Worm (Caenorhabditis elegans): ENCODE results near the gene fipr-21.

Gene fipr-21

ce11 chrX:10301920-10302319, 2.4 kb upstream of the fipr-21 start (continued):
- TF ChIP-seq pqm-1 (tag; optimal IDR thresholded peaks at IDR 0.05): no peak
- no peak for TF ChIP-seq jun-1 (tag; optimal IDR thresholded peaks at IDR 0.05)
- no peak for TF ChIP-seq nhr-47 (tag; optimal IDR thresholded peaks at IDR 0.05)
- no peak for TF ChIP-seq nhr-237 (tag; optimal IDR thresholded peaks at IDR 0.05)
- TF ChIP-seq nhr-90 (tag; optimal IDR thresholded peaks at IDR 0.05; ENCODE audit: poor library complexity): no peak
- TF ChIP-seq lin-14 (GFP tag; optimal IDR thresholded peaks at IDR 0.05): peak; percentile 48
- TF ChIP-seq mdl-1 (tag; optimal IDR thresholded peaks at IDR 0.05): no peak
- no peak for TF ChIP-seq nhr-76 (tag; optimal IDR thresholded peaks at IDR 0.05)
- no peak for TF ChIP-seq ceh-8 (GFP tag; optimal IDR thresholded peaks at IDR 0.05)
- no peak for TF ChIP-seq egl-27 (tag; optimal IDR thresholded peaks at IDR 0.05)
- TF ChIP-seq sptf-1 (tag; optimal IDR thresholded peaks at IDR 0.05): no peak
- TF ChIP-seq Y116A8C.19 (tag; optimal IDR thresholded peaks at IDR 0.05; ENCODE audit: borderline replicate concordance): no peak
- no peak for TF ChIP-seq ceh-90 (tag; optimal IDR thresholded peaks at IDR 0.05)
- no peak for TF ChIP-seq unc-62 (GFP tag; optimal IDR thresholded peaks at IDR 0.05)
- no peak for TF ChIP-seq fkh-8 (tag; optimal IDR thresholded peaks at IDR 0.05)
- TF ChIP-seq hpl-2 (GFP tag; optimal IDR thresholded peaks at IDR 0.05): no peak
- no peak for TF ChIP-seq sup-37 (GFP tag; optimal IDR thresholded peaks at IDR 0.05)
- TF ChIP-seq nhr-71 (tag; optimal IDR thresholded peaks at IDR 0.05): peak; percentile 38
- TF ChIP-seq ztf-4 (tag; optimal IDR thresholded peaks at IDR 0.05): no peak
- TF ChIP-seq lin-15B (tag; optimal IDR thresholded peaks at IDR 0.05): no peak
- TF ChIP-seq irx-1 (tag; optimal IDR thresholded peaks at IDR 0.05): no peak
- TF ChIP-seq xbp-1 (tag; optimal IDR thresholded peaks at IDR 0.05): no peak
- no peak for TF ChIP-seq ceh-82 (tag; optimal IDR thresholded peaks at IDR 0.05)
- TF ChIP-seq alr-1 (tag; optimal IDR thresholded peaks at IDR 0.05; ENCODE audit: borderline replicate concordance): no peak
- peak; percentile 75 for TF ChIP-seq nhr-20 (tag; optimal IDR thresholded peaks at IDR 0.05)
- no peak for TF ChIP-seq efl-3 (GFP tag; optimal IDR thresholded peaks at IDR 0.05)
- TF ChIP-seq skn-1 (tag; optimal IDR thresholded peaks at IDR 0.05): no peak
- TF ChIP-seq unc-98 (GFP tag; IDR thresholded peaks at IDR 0.05): no peak
- 0 out of 2 replicates have a peak, but pooled peaks have one; percentile 19 for TF ChIP-seq grh-1 (GFP tag; IDR thresholded peaks at IDR 0.05)
- TF ChIP-seq hlh-17 (GFP tag; optimal IDR thresholded peaks at IDR 0.05; ENCODE audit: borderline replicate concordance): no peak
- TF ChIP-seq isw-1 (GFP tag; IDR thresholded peaks at IDR 0.05): no peak

- TF ChIP-seq zag-1 (tag; optimal IDR thresholded peaks at IDR 0.05) (no peak), hpl-2 (GFP tag; optimal IDR thresholded peaks at IDR 0.05) (no peak), fkh-4 (tag; optimal IDR thresholded peaks at IDR 0.05; ENCODE audit: borderline replicate concordance) (no peak), mep-1 (tag; optimal IDR thresholded peaks at IDR 0.05) (no peak), Y116A8C.19 (tag; optimal IDR thresholded peaks at IDR 0.05; ENCODE audit: borderline replicate concordance) (no peak), nhr-76 (tag; optimal IDR thresholded peaks at IDR 0.05) (no peak), zip-4 (GFP tag; optimal IDR thresholded peaks at IDR 0.05) (no peak), ceh-82 (tag; optimal IDR thresholded peaks at IDR 0.05) (no peak), lsy-2 (tag; optimal IDR thresholded peaks at IDR 0.05) (no peak), xbp-1 (tag; optimal IDR thresholded peaks at IDR 0.05) (no peak), F16B12.6 (tag; optimal IDR thresholded peaks at IDR 0.05) (no peak), mdl-1 (tag; optimal IDR thresholded peaks at IDR 0.05) (no peak), nhr-77 (tag; optimal IDR thresholded peaks at IDR 0.05) (no peak), lin-14 (GFP tag; optimal IDR thresholded peaks at IDR 0.05) (no peak), hlh-4 (tag; optimal IDR thresholded peaks at IDR 0.05) (no peak), pax-3 (tag; optimal IDR thresholded peaks at IDR 0.05) (no peak), efl-3 (GFP tag; optimal IDR thresholded peaks at IDR 0.05) (no peak)
Observed at ce11 chrX:10302430-10302829, 1.9 kb upstream of the fipr-21 start, which contains the start of gene fip-5. Gene fip-5, plus strand, starts transcription at chrX:10302741.

ce11 chrX:10306289-10306688, 2.0 kb downstream of the fipr-21 start, which contains the start of gene cnc-8:
Gene cnc-8, plus strand, starts transcription at chrX:10306595.
- TF ChIP-seq snu-23 (GFP tag; optimal IDR thresholded peaks at IDR 0.05) (peak; percentile 22), nhr-19 (GFP tag; conservative IDR thresholded peaks at IDR 0.05) (peak; percentile 32; the same call in 1 of the 2 replicates), nhr-28 (tag; optimal IDR thresholded peaks at IDR 0.05) (no peak), blmp-1 (tag; optimal IDR thresholded peaks at IDR 0.05) (peak; percentile 71), nhr-85 (tag) (peak; percentile 82), nhr-71 (tag; optimal IDR thresholded peaks at IDR 0.05) (peak; percentile 39), zag-1 (tag; optimal IDR thresholded peaks at IDR 0.05) (no peak), nhr-90 (tag; optimal IDR thresholded peaks at IDR 0.05; ENCODE audit: poor library complexity) (peak; percentile 5), skn-1 (tag; optimal IDR thresholded peaks at IDR 0.05) (no peak), swsn-7 (tag; optimal IDR thresholded peaks at IDR 0.05) (no peak), snpc-4 (tag; optimal IDR thresholded peaks at IDR 0.05) (no peak), elt-3 (tag; optimal IDR thresholded peaks at IDR 0.05) (peak in 2 of 6 experiments; percentile 43 to 49), fkh-8 (tag; optimal IDR thresholded peaks at IDR 0.05) (no peak), nhr-20 (tag; optimal IDR thresholded peaks at IDR 0.05) (peak; percentile 22)
